Worm (Caenorhabditis elegans) whole organism, early embryonic: Measurements from ENCODE around the gene K02E10.7.

Experiments used
- F13C5.2 ChIP-seq: sonication (generic microtip); optimal IDR thresholded peaks from 2 replicates; lab custom pipeline; 2017; ENCODE audit warnings: mild to moderate bottlenecking, missing genetic modification characterization, inconsistent platforms, missing compliant biosample characterization
- ceh-13 ChIP-seq: fragments of 200-800 bp; sonication (Bioruptor generic); optimal IDR thresholded peaks from 2 replicates; lab custom pipeline; 2018; ENCODE audit warnings: mild to moderate bottlenecking, missing genetic modification characterization, missing compliant biosample characterization
- ets-7 ChIP-seq: sonication (generic microtip); optimal IDR thresholded peaks from 2 replicates; lab custom pipeline; 2016; ENCODE audit warnings: missing genotype, missing genetic modification characterization, missing compliant biosample characterization

ce11 chrX:2516949-2517696 is 8.8 kb upstream of the K02E10.7 start:
- TF ChIP-seq F13C5.2 (tag; lab: Kevin White, UChicago): no peak
- TF ChIP-seq ceh-13 (GFP tag; lab: Kevin White, UChicago): no peak
- TF ChIP-seq ets-7: no peak
